Worm (Caenorhabditis elegans): ENCODE results near the gene T27E4.1.
A peak's percentile ranks its signal among the peaks of the same experiment; 100 is the strongest.

Gene T27E4.1

ce11 chrV:9074360-9074834 lies 17.7 kb upstream of the T27E4.1 start (continued):
- TF ChIP-seq ceh-82 (tag; optimal IDR thresholded peaks at IDR 0.05) (no peak), nhr-77 (tag; optimal IDR thresholded peaks at IDR 0.05) (no peak), aly-2 (tag; optimal IDR thresholded peaks at IDR 0.05) (no peak), Y55F3AM.14 (GFP tag; optimal IDR thresholded peaks at IDR 0.05) (no peak), skn-1 (tag; optimal IDR thresholded peaks at IDR 0.05) (no peak), peb-1 (tag; optimal IDR thresholded peaks at IDR 0.05) (no peak), nhr-12 (tag; optimal IDR thresholded peaks at IDR 0.05) (no peak), nhr-21 (tag; optimal IDR thresholded peaks at IDR 0.05) (peak; percentile 13), lin-11 (tag; optimal IDR thresholded peaks at IDR 0.05) (no peak), ZK546.5 (tag; optimal IDR thresholded peaks at IDR 0.05) (no peak), unc-39 (tag; optimal IDR thresholded peaks at IDR 0.05) (no peak), blmp-1 (tag; optimal IDR thresholded peaks at IDR 0.05; ENCODE audit: insufficient read depth) (peak; percentile 7), sem-4 (tag; optimal IDR thresholded peaks at IDR 0.05) (no peak), nhr-6 (tag; optimal IDR thresholded peaks at IDR 0.05) (peak; percentile 36), nhr-129 (tag; optimal IDR thresholded peaks at IDR 0.05) (peak; percentile 11), C34F6.9 (tag; optimal IDR thresholded peaks at IDR 0.05) (no peak), sma-3 (GFP tag; optimal IDR thresholded peaks at IDR 0.05) (peak; percentile 46), nhr-10 (tag; optimal IDR thresholded peaks at IDR 0.05) (no peak), ama-1 (optimal IDR thresholded peaks at IDR 0.05) (peak; percentile 73), ztf-1 (GFP tag; conservative IDR thresholded peaks at IDR 0.05) (no peak)

- peak; percentile 60 for TF ChIP-seq sma-9 (GFP tag; optimal IDR thresholded peaks at IDR 0.05)
- no peak for TF ChIP-seq sma-9 (tag; optimal IDR thresholded peaks at IDR 0.05)
- no peak for TF ChIP-seq aly-2 (tag; optimal IDR thresholded peaks at IDR 0.05)
- peak; percentile 13 to 17 for TF ChIP-seq mdl-1 (tag; optimal IDR thresholded peaks at IDR 0.05)
- TF ChIP-seq nhr-129 (tag; optimal IDR thresholded peaks at IDR 0.05) = peak; percentile 54
- peak; percentile 2 for TF ChIP-seq crh-2 (tag; optimal IDR thresholded peaks at IDR 0.05)
- peak; percentile 38 for TF ChIP-seq F13H6.1 (tag; optimal IDR thresholded peaks at IDR 0.05)
- peak; percentile 24 for TF ChIP-seq ama-1 (optimal IDR thresholded peaks at IDR 0.05)
- no peak for TF ChIP-seq C34F6.9 (tag; optimal IDR thresholded peaks at IDR 0.05)
- peak; percentile 15 for TF ChIP-seq unc-55 (GFP tag; optimal IDR thresholded peaks at IDR 0.05)
Measured at ce11 chrV:9075827-9076226, 16.3 kb upstream of the T27E4.1 start.

ce11 chrV:9076273-9076672 lies 15.9 kb upstream of the T27E4.1 start, which contains the start of gene T27E4.7:
Gene T27E4.7, minus strand, starts transcription at chrV:9076322.
- no peak for TF ChIP-seq ztf-4 (tag; optimal IDR thresholded peaks at IDR 0.05)
- no peak for TF ChIP-seq sem-4 (tag; optimal IDR thresholded peaks at IDR 0.05)
- TF ChIP-seq nhr-12 (tag; optimal IDR thresholded peaks at IDR 0.05) = no peak
- no peak for TF ChIP-seq lin-13 (GFP tag; optimal IDR thresholded peaks at IDR 0.05)
- TF ChIP-seq F13H6.1 (tag; optimal IDR thresholded peaks at IDR 0.05) = no peak
- no peak for TF ChIP-seq sma-3 (GFP tag; optimal IDR thresholded peaks at IDR 0.05)
- no peak for TF ChIP-seq ztf-1 (GFP tag; conservative IDR thresholded peaks at IDR 0.05)
- no peak for TF ChIP-seq nhr-6 (tag; optimal IDR thresholded peaks at IDR 0.05)
- no peak for TF ChIP-seq nhr-10 (tag; optimal IDR thresholded peaks at IDR 0.05)
- no peak for TF ChIP-seq ZK546.5 (tag; optimal IDR thresholded peaks at IDR 0.05)

- TF ChIP-seq nhr-25 (tag; optimal IDR thresholded peaks at IDR 0.05) (peak; percentile 6), blmp-1 (tag; optimal IDR thresholded peaks at IDR 0.05; ENCODE audit: insufficient read depth) (no peak)
Measured at ce11 chrV:9078067-9078581, 14.0 kb upstream of the T27E4.1 start.

DNA sequence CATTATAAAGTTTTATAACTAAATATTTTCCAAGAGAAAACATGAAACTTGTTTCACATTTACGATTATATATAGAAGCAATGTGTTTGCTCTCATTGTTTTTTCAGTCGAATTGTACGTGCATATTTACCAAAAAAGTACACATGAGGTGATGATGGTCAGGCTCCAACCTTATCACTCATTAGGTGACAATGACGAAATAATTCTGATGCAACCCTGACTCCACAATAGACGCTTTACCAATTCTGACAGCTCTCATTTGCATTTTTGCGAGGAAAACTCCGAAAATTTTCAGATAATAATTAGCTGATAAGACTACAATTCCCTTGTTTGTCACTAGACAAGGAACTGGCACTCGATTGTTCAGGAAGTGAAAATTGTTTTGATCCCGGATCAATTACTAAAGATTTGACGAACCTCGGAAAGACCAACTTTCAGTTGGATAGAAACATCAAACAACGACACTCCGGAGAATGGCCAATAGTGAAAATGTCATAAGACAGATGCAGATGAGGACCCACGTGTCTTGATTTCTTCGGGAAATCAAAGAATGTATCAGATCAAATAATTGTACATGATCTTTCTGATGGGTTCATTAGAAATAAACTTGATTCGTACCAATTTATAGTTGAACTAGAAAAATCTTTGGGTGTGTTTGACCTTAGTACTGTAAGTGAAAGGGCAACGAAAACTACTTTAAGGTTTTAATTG lies 13.2 kb upstream of the T27E4.1 start:
- no peak for TF ChIP-seq ztf-1 (GFP tag; conservative IDR thresholded peaks at IDR 0.05)
- no peak for TF ChIP-seq zag-1 (tag; optimal IDR thresholded peaks at IDR 0.05)
- TF ChIP-seq mdl-1 (tag; optimal IDR thresholded peaks at IDR 0.05) = peak in 1 of 2 experiments; percentile 10
- TF ChIP-seq nhr-129 (tag; optimal IDR thresholded peaks at IDR 0.05) = peak; percentile 64
- no peak for TF ChIP-seq ZK546.5 (tag; optimal IDR thresholded peaks at IDR 0.05)
- TF ChIP-seq ceh-16 (tag; optimal IDR thresholded peaks at IDR 0.05) = no peak
- no peak for TF ChIP-seq elt-3 (tag; optimal IDR thresholded peaks at IDR 0.05)
- no peak for TF ChIP-seq dmd-4 (tag; optimal IDR thresholded peaks at IDR 0.05)
- TF ChIP-seq nhr-25 (tag; optimal IDR thresholded peaks at IDR 0.05) = peak; percentile 12
- TF ChIP-seq sma-3 (GFP tag; optimal IDR thresholded peaks at IDR 0.05) = no peak
- TF ChIP-seq C34F6.9 (tag; optimal IDR thresholded peaks at IDR 0.05) = no peak
- TF ChIP-seq nhr-10 (tag; optimal IDR thresholded peaks at IDR 0.05) = no peak
- no peak for TF ChIP-seq lin-11 (tag; optimal IDR thresholded peaks at IDR 0.05)
- no peak for TF ChIP-seq mab-5 (tag; optimal IDR thresholded peaks at IDR 0.05)
- peak; percentile 42 for TF ChIP-seq skn-1 (tag; optimal IDR thresholded peaks at IDR 0.05)
- TF ChIP-seq crh-2 (tag; optimal IDR thresholded peaks at IDR 0.05) = peak; percentile 9
- TF ChIP-seq unc-39 (tag; optimal IDR thresholded peaks at IDR 0.05) = no peak
- no peak for TF ChIP-seq nhr-6 (tag; optimal IDR thresholded peaks at IDR 0.05)
- no peak for TF ChIP-seq snpc-4 (tag; optimal IDR thresholded peaks at IDR 0.05)
- TF ChIP-seq sma-9 (GFP tag; optimal IDR thresholded peaks at IDR 0.05) = peak; percentile 48
- no peak for TF ChIP-seq sma-9 (tag; optimal IDR thresholded peaks at IDR 0.05)
- TF ChIP-seq alr-1 (tag; optimal IDR thresholded peaks at IDR 0.05) = no peak
- no peak for TF ChIP-seq aly-2 (tag; optimal IDR thresholded peaks at IDR 0.05)
- peak; percentile 5 for TF ChIP-seq nhr-21 (tag; optimal IDR thresholded peaks at IDR 0.05)
- peak; percentile 69 for TF ChIP-seq blmp-1 (tag; optimal IDR thresholded peaks at IDR 0.05; ENCODE audit: insufficient read depth)
- TF ChIP-seq fos-1 (tag; optimal IDR thresholded peaks at IDR 0.05) = peak; percentile 83
- TF ChIP-seq nhr-77 (tag; optimal IDR thresholded peaks at IDR 0.05) = no peak
- no peak for TF ChIP-seq nhr-23 (tag; optimal IDR thresholded peaks at IDR 0.05)
- TF ChIP-seq mbf-1 (tag; optimal IDR thresholded peaks at IDR 0.05) = no peak
- TF ChIP-seq elt-1 (tag; optimal IDR thresholded peaks at IDR 0.05) = no peak
- peak; percentile 57 for TF ChIP-seq F13H6.1 (tag; optimal IDR thresholded peaks at IDR 0.05)

All from whole organism, L2 larva.